Fruit fly (Drosophila melanogaster) whole organism, adult: ENCODE measurements around the gene blanks.

Source experiments
- CG7045 ChIP-seq: fragments of 200-800 bp; sonication (Bioruptor generic); optimal IDR thresholded peaks from 2 replicates; lab custom pipeline; 2017; ENCODE audit warnings: missing biosample characterization, mild to moderate bottlenecking, missing genetic modification characterization
- bab1 ChIP-seq: fragments of 200-800 bp; sonication (Bioruptor generic); optimal IDR thresholded peaks from 3 replicates; lab custom pipeline; 2019; ENCODE audit warnings: missing biosample characterization, mild to moderate bottlenecking, missing genetic modification characterization, moderate library complexity
- kay ChIP-seq: fragments of 200-800 bp; sonication (Bioruptor generic); peaks from one replicate; lab custom pipeline; 2016; ENCODE audit warnings: missing biosample characterization, missing genetic modification characterization, borderline replicate concordance
- tj ChIP-seq: fragments of 200-800 bp; sonication (Bioruptor generic); optimal IDR thresholded peaks from 3 replicates; lab custom pipeline; 2017; ENCODE audit warnings: missing biosample characterization, mild to moderate bottlenecking, missing genetic modification characterization, moderate library complexity

DNA sequence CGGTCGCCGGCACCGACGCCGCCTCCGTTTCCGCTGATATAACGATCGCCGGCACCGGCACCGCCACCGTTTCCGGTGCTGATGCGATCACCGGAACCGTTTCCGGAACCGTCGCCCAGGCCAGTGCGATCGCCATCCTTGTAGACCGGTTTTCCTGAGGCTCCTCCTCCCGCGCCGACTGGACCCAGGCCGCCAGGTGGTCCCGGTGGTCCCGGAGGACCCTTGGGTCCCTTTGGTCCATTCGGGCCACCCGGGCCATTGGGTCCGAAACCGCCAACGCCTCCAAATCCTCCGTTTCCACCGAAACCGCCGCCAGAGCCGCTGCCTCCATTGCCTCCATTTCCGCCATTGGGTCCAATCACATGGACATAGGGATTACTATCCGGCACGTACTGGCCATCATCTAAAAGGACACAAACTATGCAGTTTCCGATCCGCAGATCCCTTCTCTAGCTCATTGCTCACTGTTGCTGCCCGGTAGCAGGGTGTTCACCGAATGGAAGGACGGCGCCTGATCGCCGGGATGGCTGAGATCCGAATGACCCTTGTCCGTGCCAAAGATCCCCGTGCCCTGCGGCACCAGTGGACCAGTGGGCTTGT, 44.1 kb upstream of the blanks start:
- TF ChIP-seq CG7045 (GFP tag; lab: Kevin White, UChicago), result no peak
- TF ChIP-seq kay (GFP tag; lab: Kevin White, UChicago), result no peak
- TF ChIP-seq bab1, result no peak
- no peak for TF ChIP-seq tj (GFP tag; lab: Kevin White, UChicago)
